Worm (Caenorhabditis elegans) whole organism, L4 larva: ENCODE measurements around the gene str-3.

ENCODE experiments used
- F49E8.2 ChIP-seq: sonication (generic microtip); optimal IDR thresholded peaks from 2 replicates; lab custom pipeline; 2016; ENCODE audit warnings: missing compliant biosample characterization, mild to moderate bottlenecking, missing genetic modification characterization, borderline replicate concordance
- ama-1 ChIP-seq: fragments of 150-350 bp; optimal IDR thresholded peaks from 2 replicates; lab custom pipeline; 2014; ENCODE audit warnings: inconsistent platforms, mixed read lengths
- ceh-82 ChIP-seq: sonication (generic microtip); optimal IDR thresholded peaks from 2 replicates; lab custom pipeline; 2017; ENCODE audit warnings: missing biosample characterization, missing genetic modification characterization
- ces-1 ChIP-seq: fragments of 150-350 bp; sonication (generic microtip); optimal IDR thresholded peaks from 4 replicates; lab custom pipeline; 2014; ENCODE audit warnings: missing biosample characterization, missing genetic modification reagents, missing genetic modification characterization
- cey-2 ChIP-seq: sonication (generic microtip); optimal IDR thresholded peaks from 3 replicates; lab custom pipeline; 2017; ENCODE audit warnings: missing genetic modification characterization, mild to moderate bottlenecking, missing compliant biosample characterization, antibody characterized with exemption, borderline replicate concordance; ENCODE audit not compliant: insufficient read depth
- dmd-6 ChIP-seq: fragments of 200-800 bp; sonication (Bioruptor generic); IDR thresholded peaks from 2 replicates; pipeline ENCODE4 v1.3.6; 2022; ENCODE audit warnings: missing genetic modification reagents, missing genetic modification characterization, missing compliant biosample characterization
- dpl-1 ChIP-seq: fragments of 150-350 bp; optimal IDR thresholded peaks from 2 replicates; lab custom pipeline; 2014; ENCODE audit warnings: missing biosample characterization, missing genetic modification reagents, missing genetic modification characterization
- lsy-2 ChIP-seq, 2 experiments: fragments of 150-350 bp in 1 of 2; sonication (generic microtip) in 1 of 2; optimal IDR thresholded peaks; 2 replicates each; lab custom pipeline; 2014 to 2017; ENCODE audit warnings: missing biosample characterization in 2 of 2, missing genetic modification characterization in 2 of 2
- nhr-111 ChIP-seq: fragments of 200-800 bp; sonication (Bioruptor generic); optimal IDR thresholded peaks from 2 replicates; lab custom pipeline; 2018; ENCODE audit warnings: mild to moderate bottlenecking, missing genetic modification characterization, missing compliant biosample characterization
- set-16 ChIP-seq: fragments of 200-800 bp; sonication (Bioruptor generic); IDR thresholded peaks from 2 replicates; pipeline ENCODE4 v1.3.6; 2022; ENCODE audit warnings: missing genetic modification reagents, missing genetic modification characterization, missing compliant biosample characterization
- snpc-1.2 ChIP-seq: fragments of 200-800 bp; sonication (Bioruptor generic); IDR thresholded peaks from 2 replicates; pipeline ENCODE4 v1.3.6; 2022; ENCODE audit warnings: missing genetic modification reagents, missing genetic modification characterization, missing compliant biosample characterization

ce11 chrIV:11130774-11131173 lies 30.6 kb upstream of the str-3 start:
- TF ChIP-seq snpc-1.2 (GFP tag; lab: Robert Waterston, UW) (no peak), cey-2 (tag; lab: Kevin White, UChicago) (no peak), ces-1 (GFP tag; lab: Kevin White, UChicago) (no peak), set-16 (GFP tag; lab: Robert Waterston, UW) (no peak), dmd-6 (GFP tag; lab: Robert Waterston, UW) (no peak; the same call in 1 of the 2 replicates), F49E8.2 (tag; lab: Kevin White, UChicago) (no peak), nhr-111 (GFP tag; lab: Kevin White, UChicago) (no peak), dpl-1 (GFP tag; lab: Kevin White, UChicago) (no peak), ceh-82 (tag; lab: Kevin White, UChicago) (no peak), lsy-2 (tag; optimal IDR thresholded peaks at IDR 0.05; lab: Kevin White, UChicago) (peak in 1 of 2 experiments; percentile 12), ama-1 (lab: Kevin White, UChicago) (no peak)
